Worm (Caenorhabditis elegans) whole organism, L1 larva: ENCODE results near the gene chat-1.

Source experiments
- C04F5.9 ChIP-seq: sonication (generic microtip); optimal IDR thresholded peaks from 2 replicates; lab custom pipeline; 2016; ENCODE audit warnings: missing genetic modification characterization, missing compliant biosample characterization
- C16A3.4 ChIP-seq: fragments of 150-350 bp; optimal IDR thresholded peaks from 2 replicates; lab custom pipeline; 2014; ENCODE audit warnings: missing biosample characterization, missing genetic modification characterization
- C34B4.2 ChIP-seq: sonication (generic microtip); optimal IDR thresholded peaks from 2 replicates; lab custom pipeline; 2017; ENCODE audit warnings: mild to moderate bottlenecking, missing genetic modification characterization, missing compliant biosample characterization
- F16B12.6 ChIP-seq: fragments of 150-350 bp; optimal IDR thresholded peaks from 2 replicates; lab custom pipeline; 2014; ENCODE audit warnings: missing biosample characterization, missing genetic modification characterization
- Y116A8C.19 ChIP-seq: sonication (generic microtip); optimal IDR thresholded peaks from 2 replicates; lab custom pipeline; 2016; ENCODE audit warnings: missing compliant biosample characterization, missing genetic modification characterization, borderline replicate concordance
- aha-1 ChIP-seq: fragments of 150-350 bp; optimal IDR thresholded peaks from 2 replicates; lab custom pipeline; 2014; ENCODE audit warnings: missing biosample characterization, missing genetic modification characterization
- alr-1 ChIP-seq: fragments of 200-800 bp; sonication (Bioruptor generic); optimal IDR thresholded peaks from 2 replicates; lab custom pipeline; 2018; ENCODE audit warnings: borderline replicate concordance, mild to moderate bottlenecking, missing genetic modification characterization, missing compliant biosample characterization
- ama-1 ChIP-seq: fragments of 150-350 bp; optimal IDR thresholded peaks from 2 replicates; lab custom pipeline; 2014
- ceh-63 ChIP-seq: fragments of 200-800 bp; sonication (Bioruptor generic); optimal IDR thresholded peaks from 2 replicates; lab custom pipeline; 2018; ENCODE audit warnings: mild to moderate bottlenecking, missing genetic modification characterization, missing compliant biosample characterization
- ceh-8 ChIP-seq: fragments of 200-800 bp; sonication (Bioruptor generic); optimal IDR thresholded peaks from 2 replicates; lab custom pipeline; 2018; ENCODE audit warnings: mild to moderate bottlenecking, missing genetic modification characterization, moderate library complexity, missing compliant biosample characterization
- ces-1 ChIP-seq: fragments of 150-350 bp; optimal IDR thresholded peaks from 2 replicates; lab custom pipeline; 2014; ENCODE audit warnings: missing biosample characterization, missing genetic modification reagents, missing genetic modification characterization
- dpl-1 ChIP-seq, 3 experiments: fragments of 150-350 bp in 2 of 3; sonication (generic microtip) in 1 of 3; optimal IDR thresholded peaks; 2 replicates each; lab custom pipeline; 2014 to 2017; ENCODE audit warnings: missing biosample characterization in 3 of 3, missing genetic modification characterization in 3 of 3, missing genetic modification reagents in 3 of 3
- efl-1 ChIP-seq, 4 experiments: fragments of 150-350 bp; optimal IDR thresholded peaks in 3 of 4; peaks in 1 of 4; 1 replicate in 1 of 4; 2 replicates in 3 of 4; lab custom pipeline; 2014; ENCODE audit warnings: missing biosample characterization in 2 of 4, missing genetic modification characterization in 2 of 4, missing genetic modification reagents in 2 of 4
- efl-3 ChIP-seq: fragments of 200-800 bp; sonication (Bioruptor generic); optimal IDR thresholded peaks from 2 replicates; lab custom pipeline; 2018; ENCODE audit warnings: mild to moderate bottlenecking, missing genetic modification characterization, missing compliant biosample characterization
- egl-27 ChIP-seq, 2 experiments: fragments of 150-350 bp in 1 of 2; sonication (generic microtip); optimal IDR thresholded peaks; 3 replicates each; lab custom pipeline; 2017 to 2018; ENCODE audit warnings: missing biosample characterization in 2 of 2, missing genetic modification characterization in 2 of 2, missing genetic modification reagents in 2 of 2
- fkh-10 ChIP-seq: sonication (generic microtip); optimal IDR thresholded peaks from 2 replicates; lab custom pipeline; 2017; ENCODE audit warnings: missing biosample characterization, missing genetic modification reagents, missing genetic modification characterization
- fkh-4 ChIP-seq: sonication (generic microtip); optimal IDR thresholded peaks from 2 replicates; lab custom pipeline; 2016; ENCODE audit warnings: missing compliant biosample characterization, missing genetic modification characterization, borderline replicate concordance
- fkh-8 ChIP-seq: sonication (generic microtip); optimal IDR thresholded peaks from 2 replicates; lab custom pipeline; 2016; ENCODE audit warnings: mild to moderate bottlenecking, missing genetic modification characterization, missing compliant biosample characterization
- hlh-17 ChIP-seq: fragments of 200-800 bp; sonication (Bioruptor generic); optimal IDR thresholded peaks from 2 replicates; lab custom pipeline; 2018; ENCODE audit warnings: missing genetic modification characterization, mild to moderate bottlenecking, missing compliant biosample characterization, moderate library complexity, borderline replicate concordance
- irx-1 ChIP-seq: sonication (generic microtip); optimal IDR thresholded peaks from 2 replicates; lab custom pipeline; 2016; ENCODE audit warnings: missing genetic modification characterization, missing compliant biosample characterization
- isw-1 ChIP-seq: fragments of 200-800 bp; sonication (Bioruptor generic); IDR thresholded peaks from 2 replicates; pipeline ENCODE4 v1.3.6; 2022; ENCODE audit warnings: missing genetic modification characterization, missing compliant biosample characterization
- jun-1 ChIP-seq: fragments of 150-350 bp; optimal IDR thresholded peaks from 2 replicates; lab custom pipeline; 2014; ENCODE audit warnings: missing biosample characterization, missing genetic modification reagents, missing genetic modification characterization
- lin-13 ChIP-seq: fragments of 150-350 bp; optimal IDR thresholded peaks from 2 replicates; lab custom pipeline; 2014; ENCODE audit warnings: missing biosample characterization, missing genetic modification reagents, missing genetic modification characterization
- lin-14 ChIP-seq: fragments of 200-800 bp; sonication (Bioruptor generic); optimal IDR thresholded peaks from 2 replicates; lab custom pipeline; 2018; ENCODE audit warnings: mild to moderate bottlenecking, missing genetic modification characterization, moderate library complexity, missing compliant biosample characterization
- lin-35 ChIP-seq, 2 experiments: fragments of 150-350 bp; optimal IDR thresholded peaks; 2 replicates each; lab custom pipeline; 2014; ENCODE audit warnings: missing biosample characterization in 2 of 2, missing genetic modification characterization in 2 of 2, missing genetic modification reagents in 2 of 2
- lir-3 ChIP-seq: sonication (generic microtip); optimal IDR thresholded peaks from 2 replicates; lab custom pipeline; 2016; ENCODE audit warnings: mild to moderate bottlenecking, missing genetic modification characterization, moderate library complexity, missing compliant biosample characterization; ENCODE audit not compliant: poor library complexity
- mdl-1 ChIP-seq, 2 experiments: fragments of 150-350 bp; optimal IDR thresholded peaks; 2 replicates each; lab custom pipeline; 2014 to 2017; ENCODE audit warnings: missing biosample characterization in 2 of 2, missing genetic modification characterization in 2 of 2, inconsistent platforms in 1 of 2
- mef-2 ChIP-seq: fragments of 150-350 bp; optimal IDR thresholded peaks from 2 replicates; lab custom pipeline; 2014; ENCODE audit warnings: missing biosample characterization, missing genetic modification characterization
- nhr-11 ChIP-seq: fragments of 150-350 bp; optimal IDR thresholded peaks from 2 replicates; lab custom pipeline; 2014; ENCODE audit warnings: missing biosample characterization, missing genetic modification characterization
- nhr-12 ChIP-seq: sonication (generic microtip); optimal IDR thresholded peaks from 2 replicates; lab custom pipeline; 2017; ENCODE audit warnings: missing biosample characterization, missing genetic modification characterization
- nhr-20 ChIP-seq: sonication (generic microtip); optimal IDR thresholded peaks from 2 replicates; lab custom pipeline; 2016; ENCODE audit warnings: mild to moderate bottlenecking, missing genetic modification characterization, missing compliant biosample characterization
- nhr-237 ChIP-seq: fragments of 150-350 bp; optimal IDR thresholded peaks from 2 replicates; lab custom pipeline; 2014; ENCODE audit warnings: missing biosample characterization, missing genetic modification characterization
- nhr-47 ChIP-seq: sonication (generic microtip); optimal IDR thresholded peaks from 2 replicates; lab custom pipeline; 2016; ENCODE audit warnings: mild to moderate bottlenecking, missing genetic modification characterization, moderate library complexity, missing compliant biosample characterization
- nhr-71 ChIP-seq: sonication (generic microtip); optimal IDR thresholded peaks from 2 replicates; lab custom pipeline; 2016; ENCODE audit warnings: mild to moderate bottlenecking, missing genetic modification characterization, moderate library complexity, missing compliant biosample characterization
- nhr-84 ChIP-seq: sonication (generic microtip); optimal IDR thresholded peaks from 2 replicates; lab custom pipeline; 2017; ENCODE audit warnings: missing biosample characterization, missing genetic modification characterization
- nhr-85 ChIP-seq: sonication (generic microtip); peaks from one replicate; lab custom pipeline; 2016; ENCODE audit warnings: missing genetic modification characterization, inconsistent platforms, missing compliant biosample characterization
- nhr-90 ChIP-seq: sonication (generic microtip); optimal IDR thresholded peaks from 2 replicates; lab custom pipeline; 2016; ENCODE audit warnings: mild to moderate bottlenecking, missing genetic modification characterization, missing compliant biosample characterization; ENCODE audit not compliant: poor library complexity
- pag-3 ChIP-seq: sonication (generic microtip); optimal IDR thresholded peaks from 2 replicates; lab custom pipeline; 2017; ENCODE audit warnings: missing genetic modification characterization, mild to moderate bottlenecking, missing compliant biosample characterization, antibody characterized with exemption, borderline replicate concordance; ENCODE audit not compliant: insufficient read depth
- pqm-1 ChIP-seq: sonication (generic microtip); optimal IDR thresholded peaks from 3 replicates; lab custom pipeline; 2017; ENCODE audit warnings: missing biosample characterization, missing genetic modification characterization
- skn-1 ChIP-seq: fragments of 150-350 bp; optimal IDR thresholded peaks from 2 replicates; lab custom pipeline; 2014; ENCODE audit warnings: missing biosample characterization, missing genetic modification characterization
- snpc-4 ChIP-seq: fragments of 150-350 bp; optimal IDR thresholded peaks from 2 replicates; lab custom pipeline; 2014; ENCODE audit warnings: missing biosample characterization, missing genetic modification characterization
- snu-23 ChIP-seq: sonication (generic microtip); optimal IDR thresholded peaks from 2 replicates; lab custom pipeline; 2016; ENCODE audit warnings: missing genetic modification characterization, missing compliant biosample characterization
- sox-4 ChIP-seq: sonication (generic microtip); optimal IDR thresholded peaks from 2 replicates; lab custom pipeline; 2016; ENCODE audit warnings: missing genetic modification characterization, missing compliant biosample characterization
- sptf-1 ChIP-seq: fragments of 150-350 bp; optimal IDR thresholded peaks from 2 replicates; lab custom pipeline; 2014; ENCODE audit warnings: missing biosample characterization, missing genetic modification characterization
- unc-86 ChIP-seq: sonication (generic microtip); optimal IDR thresholded peaks from 2 replicates; lab custom pipeline; 2016; ENCODE audit warnings: missing genetic modification characterization, missing compliant biosample characterization
- unc-98 ChIP-seq: fragments of 200-800 bp; sonication (Bioruptor generic); IDR thresholded peaks from 2 replicates; pipeline ENCODE4 v1.3.6; 2022; ENCODE audit warnings: missing genetic modification characterization, missing compliant biosample characterization
- vab-15 ChIP-seq: sonication (generic microtip); optimal IDR thresholded peaks from 2 replicates; lab custom pipeline; 2017; ENCODE audit warnings: missing genotype, mild to moderate bottlenecking, missing genetic modification characterization, missing compliant biosample characterization

chat-1 gene

ce11 chrIV:4469055-4469454 is 21.9 kb downstream of the chat-1 start:
- no peak for TF ChIP-seq ceh-63
- TF ChIP-seq efl-1 (optimal IDR thresholded peaks at IDR 0.05; lab: Kevin White, UChicago): no peak
- peak in 1 of 2 experiments; percentile 86 for TF ChIP-seq efl-1 (GFP tag; optimal IDR thresholded peaks at IDR 0.05 in 1 of 2; lab: Kevin White, UChicago)

- TF ChIP-seq unc-98 (GFP tag; lab: Robert Waterston, UW) (0 out of 2 replicates have a peak, but pooled peaks have one; percentile 26), snpc-4 (tag; lab: Kevin White, UChicago) (peak; percentile 31), nhr-20 (peak; percentile 72), mdl-1 (tag; optimal IDR thresholded peaks at IDR 0.05; lab: Kevin White, UChicago) (peak in 1 of 2 experiments; percentile 93), nhr-71 (tag; lab: Kevin White, UChicago) (peak; percentile 84), nhr-12 (no peak), isw-1 (GFP tag; lab: Robert Waterston, UW) (peak; percentile 41), snu-23 (GFP tag; lab: Kevin White, UChicago) (peak; percentile 78), nhr-85 (tag; lab: Kevin White, UChicago) (peak; percentile 71), vab-15 (tag; lab: Kevin White, UChicago) (no peak), pqm-1 (tag; lab: Kevin White, UChicago) (no peak), F16B12.6 (tag; lab: Kevin White, UChicago) (no peak), pag-3 (tag; lab: Kevin White, UChicago) (no peak), nhr-90 (peak; percentile 44), unc-86 (tag; lab: Kevin White, UChicago) (peak; percentile 69), lin-13 (GFP tag; lab: Kevin White, UChicago) (peak; percentile 75), aha-1 (tag; lab: Kevin White, UChicago) (no peak), ces-1 (GFP tag; lab: Kevin White, UChicago) (no peak), lin-35 (GFP tag; optimal IDR thresholded peaks at IDR 0.05; lab: Kevin White, UChicago) (peak; percentile 70 to 72), fkh-8 (tag; lab: Kevin White, UChicago) (peak; percentile 91), C04F5.9 (no peak), nhr-84 (tag; lab: Kevin White, UChicago) (no peak), fkh-10 (peak; percentile 85), nhr-47 (tag; lab: Kevin White, UChicago) (peak; percentile 72), sptf-1 (no peak), ama-1 (lab: Kevin White, UChicago) (peak; percentile 56), jun-1 (no peak), fkh-4 (no peak), lin-14 (GFP tag; lab: Kevin White, UChicago) (peak; percentile 94), hlh-17 (no peak), skn-1 (tag; lab: Kevin White, UChicago) (peak; percentile 12), lir-3 (tag; lab: Kevin White, UChicago) (peak; percentile 31), dpl-1 (GFP tag; optimal IDR thresholded peaks at IDR 0.05; lab: Kevin White, UChicago) (peak; percentile 39 to 49 (median 40)), sox-4 (tag; lab: Kevin White, UChicago) (peak; percentile 47), Y116A8C.19 (tag; lab: Kevin White, UChicago) (no peak), C16A3.4 (tag; lab: Kevin White, UChicago) (peak; percentile 59), mef-2 (tag; lab: Kevin White, UChicago) (peak; percentile 3), nhr-11 (tag; lab: Kevin White, UChicago) (no peak), egl-27 (tag; optimal IDR thresholded peaks at IDR 0.05; lab: Kevin White, UChicago) (no peak), ceh-8 (GFP tag; lab: Kevin White, UChicago) (no peak), alr-1 (tag; lab: Kevin White, UChicago) (no peak), efl-3 (GFP tag; lab: Kevin White, UChicago) (no peak), ceh-63 (no peak), irx-1 (tag; lab: Kevin White, UChicago) (peak; percentile 28), C34B4.2 (no peak), nhr-237 (tag; lab: Kevin White, UChicago) (no peak)
Measured at ce11 chrIV:4469770-4470709, 22.9 kb downstream of the chat-1 start.
